Fruit fly (Drosophila melanogaster) S2 (cell line): Measurements from ENCODE around the gene CG11537.

Experiments used
- CG8478 ChIP-seq: fragments of >200 bp; optimal IDR thresholded peaks from 2 replicates; lab custom pipeline; 2018
- CTCF ChIP-seq, 2 experiments: fragments of >200 bp; optimal IDR thresholded peaks; 2 replicates each; lab custom pipeline; 2018

dm6 chr3L:3142516-3143382 is 508 bp downstream of the CG11537 start:
- TF ChIP-seq CTCF (optimal IDR thresholded peaks at IDR 0.05; lab: Kevin White, UChicago) (no peak), CG8478 (lab: Kevin White, UChicago) (no peak)
